Fruit fly (Drosophila melanogaster) whole organism, pupa: ENCODE data around the gene BG642167.

ENCODE experiments used
- CG12605 ChIP-seq: fragments of 200-800 bp; sonication (Bioruptor generic); IDR thresholded peaks from 2 replicates; pipeline ENCODE4 v1.3.6; 2022; ENCODE audit warnings: missing biosample characterization, missing genetic modification characterization
- CG13204 ChIP-seq: fragments of 200-800 bp; sonication (Bioruptor generic); optimal IDR thresholded peaks from 2 replicates; lab custom pipeline; 2018; ENCODE audit warnings: missing biosample characterization, mild to moderate bottlenecking, missing genetic modification characterization, moderate library complexity
- CG14655 ChIP-seq: fragments of 200-800 bp; sonication (Bioruptor generic); optimal IDR thresholded peaks from 3 replicates; lab custom pipeline; 2017; ENCODE audit warnings: mild to moderate bottlenecking, missing biosample characterization, missing genetic modification reagents, missing genetic modification characterization
- CG15710 ChIP-seq: fragments of 200-800 bp; sonication (Bioruptor generic); optimal IDR thresholded peaks from 2 replicates; lab custom pipeline; 2018; ENCODE audit warnings: missing biosample characterization, mild to moderate bottlenecking, missing genetic modification characterization, moderate library complexity
- CG17806 ChIP-seq: fragments of 200-800 bp; sonication (Bioruptor generic); optimal IDR thresholded peaks from 2 replicates; lab custom pipeline; 2018; ENCODE audit warnings: missing biosample characterization, mild to moderate bottlenecking, missing genetic modification characterization, moderate library complexity
- CG32121 ChIP-seq: fragments of 200-800 bp; sonication (Bioruptor generic); IDR thresholded peaks from 2 replicates; pipeline ENCODE4 v1.3.6; 2022; ENCODE audit warnings: missing biosample characterization, missing genetic modification characterization
- CG4496 ChIP-seq: fragments of 200-800 bp; sonication (Bioruptor generic); IDR thresholded peaks from 3 replicates; pipeline ENCODE4 v1.3.6; 2022; ENCODE audit warnings: missing biosample characterization, missing genetic modification characterization
- CG8159 ChIP-seq: fragments of 200-800 bp; sonication (Bioruptor generic); optimal IDR thresholded peaks from 3 replicates; lab custom pipeline; 2018; ENCODE audit warnings: missing biosample characterization, mild to moderate bottlenecking, missing genetic modification characterization, moderate library complexity
- CG8301 ChIP-seq: fragments of 200-800 bp; sonication (Bioruptor generic); optimal IDR thresholded peaks from 2 replicates; lab custom pipeline; 2018; ENCODE audit warnings: missing biosample characterization, mild to moderate bottlenecking, missing genetic modification characterization
- CG9948 ChIP-seq: fragments of 200-800 bp; sonication (Bioruptor generic); optimal IDR thresholded peaks from 2 replicates; lab custom pipeline; 2018; ENCODE audit warnings: missing biosample characterization, mild to moderate bottlenecking, missing genetic modification characterization, moderate library complexity
- D1 ChIP-seq: fragments of 200-800 bp; sonication (Bioruptor generic); optimal IDR thresholded peaks from 2 replicates; lab custom pipeline; 2018; ENCODE audit warnings: missing biosample characterization, mild to moderate bottlenecking, missing genetic modification characterization, moderate library complexity
- EcR ChIP-seq: fragments of 200-800 bp; sonication (Bioruptor generic); optimal IDR thresholded peaks from 3 replicates; lab custom pipeline; 2019; ENCODE audit warnings: missing biosample characterization, missing genetic modification characterization, mild to moderate bottlenecking, moderate library complexity, missing genetic modification reagents
- Ets98B ChIP-seq: fragments of 200-800 bp; sonication (Bioruptor generic); IDR thresholded peaks from 2 replicates; pipeline ENCODE4 v1.3.6; 2022; ENCODE audit warnings: missing biosample characterization, missing genetic modification characterization
- Pif1A ChIP-seq: fragments of 200-800 bp; sonication (Bioruptor generic); optimal IDR thresholded peaks from 3 replicates; lab custom pipeline; 2016; ENCODE audit warnings: missing biosample characterization, missing genetic modification characterization
- Pif1B ChIP-seq: fragments of 200-800 bp; sonication (Bioruptor generic); optimal IDR thresholded peaks from 3 replicates; lab custom pipeline; 2016; ENCODE audit warnings: missing biosample characterization, missing genetic modification characterization
- Snoo ChIP-seq: fragments of 200-800 bp; sonication (Bioruptor generic); optimal IDR thresholded peaks from 3 replicates; lab custom pipeline; 2017; ENCODE audit warnings: missing biosample characterization, mild to moderate bottlenecking, missing genetic modification characterization, inconsistent platforms
- fd96Ca ChIP-seq: fragments of 200-800 bp; sonication (Bioruptor generic); IDR thresholded peaks from 3 replicates; pipeline ENCODE4 v1.3.6; 2022; ENCODE audit warnings: missing biosample characterization, missing genetic modification characterization
- gl ChIP-seq: fragments of 200-800 bp; sonication (Bioruptor generic); optimal IDR thresholded peaks from 2 replicates; lab custom pipeline; 2018; ENCODE audit warnings: missing biosample characterization, mild to moderate bottlenecking, missing genetic modification characterization
- rn ChIP-seq: fragments of 200-800 bp; sonication (Bioruptor generic); IDR thresholded peaks from 2 replicates; pipeline ENCODE4 v1.3.6; 2022; ENCODE audit warnings: missing biosample characterization, missing genetic modification characterization

Gene BG642167

dm6 chr3R:25831799-25832280, 25.6 kb downstream of the BG642167 start, which contains the start of the genes Mst57Da and alpha4GT2:
Mst57Da (minus strand) TSS chr3R:25831899.
alpha4GT2 (plus strand) TSS chr3R:25832230.
- TF ChIP-seq CG32121 (GFP tag; lab: Robert Waterston, UW) (no peak), EcR (no peak), CG17806 (no peak), CG4496 (GFP tag; lab: Robert Waterston, UW) (no peak), fd96Ca (GFP tag; lab: Robert Waterston, UW) (no peak), CG14655 (GFP tag; lab: Kevin White, UChicago) (no peak), Pif1A (GFP tag; lab: Kevin White, UChicago) (no peak), CG15710 (tag; lab: Kevin White, UChicago) (no peak), rn (GFP tag; lab: Robert Waterston, UW) (no peak), CG8301 (tag; lab: Kevin White, UChicago) (no peak)

dm6 chr3R:25851224-25851682, 45.0 kb downstream of the BG642167 start, which contains the start of the genes CG14545 and CG5886:
CG14545 (minus strand) TSS chr3R:25851291.
CG5886 (plus strand) TSS chr3R:25851632.
- TF ChIP-seq rn (GFP tag; lab: Robert Waterston, UW) (no peak), CG9948 (tag; lab: Kevin White, UChicago) (no peak), CG12605 (GFP tag; lab: Robert Waterston, UW) (no peak), Ets98B (GFP tag; lab: Robert Waterston, UW) (no peak), EcR (no peak), CG15710 (tag; lab: Kevin White, UChicago) (no peak), CG13204 (GFP tag; lab: Kevin White, UChicago) (no peak), CG8159 (tag; lab: Kevin White, UChicago) (no peak), Snoo (no peak), CG14655 (GFP tag; lab: Kevin White, UChicago) (no peak), gl (no peak)
- TF ChIP-seq, all 21 proteins: peak for 0

- TF ChIP-seq CG13204 (GFP tag; lab: Kevin White, UChicago) (no peak), D1 (no peak), CG4496 (GFP tag; lab: Robert Waterston, UW) (no peak), Ets98B (GFP tag; lab: Robert Waterston, UW) (0 out of 2 replicates have a peak, but pooled peaks have one; percentile 14), CG32121 (GFP tag; lab: Robert Waterston, UW) (0 out of 2 replicates have a peak, but pooled peaks have one; percentile 26), fd96Ca (GFP tag; lab: Robert Waterston, UW) (no peak), CG8159 (tag; lab: Kevin White, UChicago) (peak; percentile 31), Pif1A (GFP tag; lab: Kevin White, UChicago) (no peak), CG8301 (tag; lab: Kevin White, UChicago) (no peak), CG15710 (tag; lab: Kevin White, UChicago) (peak; percentile 0), CG17806 (peak; percentile 38), Snoo (no peak), rn (GFP tag; lab: Robert Waterston, UW) (no peak), CG14655 (GFP tag; lab: Kevin White, UChicago) (no peak)
These were observed 48.6 kb downstream of the BG642167 start for dm6 chr3R:25854825-25855224.

- peak; percentile 9 for TF ChIP-seq CG8301 (tag; lab: Kevin White, UChicago)
- no peak for TF ChIP-seq CG4496 (GFP tag; lab: Robert Waterston, UW)
- TF ChIP-seq CG9948 (tag; lab: Kevin White, UChicago): no peak
- TF ChIP-seq Pif1B (GFP tag; lab: Kevin White, UChicago): no peak
- peak; percentile 49 for TF ChIP-seq CG8159 (tag; lab: Kevin White, UChicago)
- TF ChIP-seq CG14655 (GFP tag; lab: Kevin White, UChicago): peak; percentile 39
These were observed 49.5 kb downstream of the BG642167 start, which contains the start of gene CG5890 for dm6 chr3R:25855594-25856305. CG5890 (plus strand) TSS chr3R:25856154.
